Fruit fly (Drosophila melanogaster) whole organism, embryonic: ENCODE results near the gene CG9205.

ENCODE experiments used
- Blimp-1 ChIP-seq: fragments of 200-800 bp; sonication (Bioruptor generic); optimal IDR thresholded peaks from 3 replicates; lab custom pipeline; 2018; ENCODE audit warnings: missing biosample characterization, missing genetic modification characterization, mild to moderate bottlenecking, moderate library complexity, missing genetic modification reagents
- CG11560 ChIP-seq: fragments of 200-800 bp; sonication (Bioruptor generic); IDR thresholded peaks from 3 replicates; pipeline ENCODE4 v1.3.6; 2022; ENCODE audit warnings: missing biosample characterization, missing genetic modification characterization
- CG11696 ChIP-seq: fragments of 200-800 bp; sonication (Bioruptor generic); IDR thresholded peaks from 2 replicates; pipeline ENCODE4 v1.3.6; 2022; ENCODE audit warnings: missing biosample characterization, missing genetic modification characterization
- CG12236 ChIP-seq: fragments of 200-800 bp; sonication (Bioruptor generic); optimal IDR thresholded peaks from 2 replicates; lab custom pipeline; 2016; ENCODE audit warnings: missing biosample characterization, missing genetic modification characterization
- CG12769 ChIP-seq: fragments of 200-800 bp; sonication (Bioruptor generic); optimal IDR thresholded peaks from 2 replicates; lab custom pipeline; 2019; ENCODE audit warnings: missing biosample characterization, mild to moderate bottlenecking, missing genetic modification characterization, moderate library complexity
- CG13424 ChIP-seq: fragments of 200-800 bp; sonication (Bioruptor generic); optimal IDR thresholded peaks from 2 replicates; lab custom pipeline; 2019; ENCODE audit warnings: missing biosample characterization, mild to moderate bottlenecking, missing genetic modification characterization, moderate library complexity
- CG15269 ChIP-seq: fragments of 200-800 bp; sonication (Bioruptor generic); optimal IDR thresholded peaks from 2 replicates; lab custom pipeline; 2018; ENCODE audit warnings: missing biosample characterization, mild to moderate bottlenecking, missing genetic modification characterization, moderate library complexity
- CG17912 ChIP-seq: fragments of 200-800 bp; sonication (Bioruptor generic); optimal IDR thresholded peaks from 2 replicates; lab custom pipeline; 2018; ENCODE audit warnings: missing biosample characterization, mild to moderate bottlenecking, missing genetic modification characterization
- CG2120 ChIP-seq: fragments of 200-800 bp; sonication (Bioruptor generic); optimal IDR thresholded peaks from 3 replicates; lab custom pipeline; 2016; ENCODE audit warnings: missing biosample characterization, missing genetic modification characterization
- CG31224 ChIP-seq: fragments of 200-800 bp; sonication (Bioruptor generic); IDR thresholded peaks from 2 replicates; pipeline ENCODE4 v1.3.6; 2022; ENCODE audit warnings: missing biosample characterization, missing genetic modification characterization
- CG3726 ChIP-seq: fragments of 200-800 bp; sonication (Bioruptor generic); IDR thresholded peaks from 3 replicates; pipeline ENCODE4, ENCODE4 v1.3.6; 2022; ENCODE audit warnings: missing biosample characterization, missing genetic modification characterization
- CG3838 ChIP-seq: fragments of 200-800 bp; sonication (Bioruptor generic); optimal IDR thresholded peaks from 3 replicates; lab custom pipeline; 2016; ENCODE audit warnings: missing biosample characterization, missing genetic modification characterization
- CG4617 ChIP-seq: fragments of 200-800 bp; sonication (Bioruptor generic); optimal IDR thresholded peaks from 3 replicates; lab custom pipeline; 2016; ENCODE audit warnings: missing biosample characterization, missing genetic modification characterization, borderline replicate concordance
- CG6175 ChIP-seq: fragments of 200-800 bp; sonication (Bioruptor generic); IDR thresholded peaks from 3 replicates; pipeline ENCODE4 v1.3.6; 2022; ENCODE audit warnings: missing biosample characterization, missing genetic modification characterization
- CG7745 ChIP-seq: fragments of 200-800 bp; sonication (Bioruptor generic); optimal IDR thresholded peaks from 2 replicates; lab custom pipeline; 2018; ENCODE audit warnings: missing biosample characterization, mild to moderate bottlenecking, missing genetic modification characterization, moderate library complexity
- CG9437 ChIP-seq: fragments of 200-800 bp; sonication (Bioruptor generic); optimal IDR thresholded peaks from 2 replicates; lab custom pipeline; 2018; ENCODE audit warnings: missing biosample characterization, mild to moderate bottlenecking, missing genetic modification characterization
- Deaf1 ChIP-seq: fragments of 200-800 bp; optimal IDR thresholded peaks from 3 replicates; lab custom pipeline; 2019; ENCODE audit warnings: missing biosample characterization, mild to moderate bottlenecking, missing genetic modification characterization, moderate library complexity
- Doc2 ChIP-seq: fragments of 200-800 bp; sonication (Bioruptor generic); IDR thresholded peaks from 2 replicates; pipeline ENCODE4 v1.3.6; 2022; ENCODE audit warnings: missing biosample characterization, missing genetic modification characterization
- Dp ChIP-seq: fragments of 200-800 bp; sonication (Bioruptor generic); optimal IDR thresholded peaks from 2 replicates; lab custom pipeline; 2018; ENCODE audit warnings: missing biosample characterization, mild to moderate bottlenecking, missing genetic modification characterization, moderate library complexity
- E2f2 ChIP-seq: fragments of 200-800 bp; sonication (Bioruptor generic); IDR thresholded peaks from 2 replicates; pipeline ENCODE4 v1.3.6; 2022; ENCODE audit warnings: missing biosample characterization, missing genetic modification characterization
- Lim3 ChIP-seq: fragments of 200-800 bp; sonication (Bioruptor generic); IDR thresholded peaks from 2 replicates; pipeline ENCODE4 v1.3.6; 2022; ENCODE audit warnings: missing biosample characterization, missing genetic modification characterization
- Meics ChIP-seq: fragments of 200-800 bp; sonication (Bioruptor generic); optimal IDR thresholded peaks from 2 replicates; lab custom pipeline; 2017; ENCODE audit warnings: missing biosample characterization, mild to moderate bottlenecking, missing genetic modification characterization
- Rfx ChIP-seq: fragments of 200-800 bp; sonication (Bioruptor generic); IDR thresholded peaks from 2 replicates; pipeline ENCODE4 v1.3.6; 2022; ENCODE audit warnings: missing biosample characterization, missing genetic modification characterization
- Six4 ChIP-seq: fragments of 200-800 bp; sonication (Bioruptor generic); optimal IDR thresholded peaks from 2 replicates; lab custom pipeline; 2016; ENCODE audit warnings: missing biosample characterization, missing genetic modification characterization
- Sox102F ChIP-seq: fragments of 200-800 bp; sonication (Bioruptor generic); optimal IDR thresholded peaks from 2 replicates; lab custom pipeline; 2018; ENCODE audit warnings: missing biosample characterization, mild to moderate bottlenecking, missing genetic modification characterization, moderate library complexity
- TFAM ChIP-seq: fragments of 200-800 bp; sonication (Bioruptor generic); optimal IDR thresholded peaks from 2 replicates; lab custom pipeline; 2017; ENCODE audit warnings: missing biosample characterization, missing genetic modification characterization, inconsistent platforms
- Xrp1 ChIP-seq: fragments of 200-800 bp; sonication (Bioruptor generic); IDR thresholded peaks from 2 replicates; pipeline ENCODE4 v1.3.6; 2022; ENCODE audit warnings: missing biosample characterization, missing genetic modification characterization
- ci ChIP-seq: fragments of 200-800 bp; sonication (Bioruptor generic); IDR thresholded peaks from 3 replicates; pipeline ENCODE4 v1.3.6; 2022; ENCODE audit warnings: missing biosample characterization, missing genetic modification characterization
- crc ChIP-seq: fragments of 200-800 bp; sonication (Bioruptor generic); optimal IDR thresholded peaks from 2 replicates; lab custom pipeline; 2016; ENCODE audit warnings: missing biosample characterization, missing genetic modification characterization
- cwo ChIP-seq: fragments of 200-800 bp; sonication (Bioruptor generic); optimal IDR thresholded peaks from 3 replicates; lab custom pipeline; 2017; ENCODE audit warnings: missing biosample characterization, missing genetic modification characterization, mild to moderate bottlenecking, moderate library complexity, missing genetic modification reagents
- en ChIP-seq: fragments of 200-800 bp; sonication (Bioruptor generic); optimal IDR thresholded peaks from 2 replicates; lab custom pipeline; 2016; ENCODE audit warnings: missing biosample characterization, missing genetic modification characterization
- exex ChIP-seq: fragments of 200-800 bp; sonication (Bioruptor generic); optimal IDR thresholded peaks from 4 replicates; lab custom pipeline; 2018; ENCODE audit warnings: missing biosample characterization, mild to moderate bottlenecking, missing genetic modification characterization, moderate library complexity
- luna ChIP-seq: fragments of 200-800 bp; sonication (Bioruptor generic); optimal IDR thresholded peaks from 2 replicates; lab custom pipeline; 2016; ENCODE audit warnings: missing biosample characterization, missing genetic modification characterization
- mam ChIP-seq: fragments of 200-800 bp; sonication (Bioruptor generic); optimal IDR thresholded peaks from 3 replicates; lab custom pipeline; 2016; ENCODE audit warnings: missing biosample characterization, missing genetic modification characterization
- nom ChIP-seq: fragments of 200-800 bp; sonication (Bioruptor generic); optimal IDR thresholded peaks from 2 replicates; lab custom pipeline; 2017; ENCODE audit warnings: missing biosample characterization, missing genetic modification characterization, mild to moderate bottlenecking, moderate library complexity, missing genetic modification reagents
- onecut ChIP-seq: fragments of 200-800 bp; sonication (Bioruptor generic); IDR thresholded peaks from 2 replicates; pipeline ENCODE4 v1.3.6; 2022; ENCODE audit warnings: missing biosample characterization, missing genetic modification characterization
- peb ChIP-seq: fragments of 200-800 bp; sonication (Bioruptor generic); IDR thresholded peaks from 2 replicates; pipeline ENCODE4 v1.3.6; 2022; ENCODE audit warnings: missing biosample characterization, missing genetic modification characterization
- ro ChIP-seq: fragments of 200-800 bp; sonication (Bioruptor generic); IDR thresholded peaks from 2 replicates; pipeline ENCODE4 v1.3.6; 2022; ENCODE audit warnings: missing biosample characterization, missing genetic modification characterization
- sd ChIP-seq: fragments of 200-800 bp; sonication (Bioruptor generic); optimal IDR thresholded peaks from 3 replicates; lab custom pipeline; 2018; ENCODE audit warnings: missing biosample characterization, mild to moderate bottlenecking, missing genetic modification characterization, moderate library complexity
- sim ChIP-seq: fragments of 200-800 bp; sonication (Bioruptor generic); IDR thresholded peaks from 2 replicates; pipeline ENCODE4 v1.3.6; 2022; ENCODE audit warnings: missing biosample characterization, missing genetic modification characterization
- ssp ChIP-seq: fragments of 200-800 bp; sonication (Bioruptor generic); IDR thresholded peaks from 2 replicates; pipeline ENCODE4 v1.3.6; 2022; ENCODE audit warnings: missing biosample characterization, missing genetic modification characterization
- tap ChIP-seq: fragments of 200-800 bp; optimal IDR thresholded peaks from 3 replicates; lab custom pipeline; 2019; ENCODE audit warnings: missing biosample characterization, mild to moderate bottlenecking, missing genetic modification characterization, moderate library complexity
- tll ChIP-seq, 2 experiments: fragments of 200-800 bp in 1 of 2; fragments of >200 bp in 1 of 2; sonication (Bioruptor generic) in 1 of 2; optimal IDR thresholded peaks; 2 replicates each; lab custom pipeline; 2017 to 2019; ENCODE audit warnings: missing biosample characterization in 2 of 2, missing genetic modification characterization in 2 of 2, mild to moderate bottlenecking in 1 of 2, moderate library complexity in 1 of 2
- usp ChIP-seq: fragments of >200 bp; optimal IDR thresholded peaks from 2 replicates; lab custom pipeline; 2017; ENCODE audit warnings: missing biosample characterization, missing genetic modification characterization

CG9205 gene

DNA sequence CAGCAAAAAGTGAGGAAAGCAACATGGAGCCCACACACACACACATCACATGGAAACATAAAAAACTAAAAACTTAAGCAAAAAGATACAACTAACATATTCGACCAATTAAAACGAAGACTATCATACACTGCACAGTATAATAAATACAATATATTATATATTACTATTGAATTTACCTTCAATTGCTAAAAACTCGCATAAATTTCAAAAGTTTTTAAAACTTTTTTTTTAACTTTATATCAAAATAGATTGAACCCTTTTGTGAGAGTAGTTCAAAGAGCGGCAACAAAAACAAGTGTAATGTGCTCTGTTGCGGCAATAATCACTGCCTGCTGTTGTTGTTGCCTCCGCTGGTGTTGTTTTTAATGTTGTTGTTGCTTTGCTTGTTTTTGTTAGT is 29.9 kb downstream of the CG9205 start (continued):
- TF ChIP-seq CG3838 (GFP tag; lab: Kevin White, UChicago) (no peak), luna (GFP tag; lab: Kevin White, UChicago) (no peak), cwo (GFP tag; lab: Kevin White, UChicago) (no peak), Meics (GFP tag; lab: Kevin White, UChicago) (no peak), CG7745 (no peak), crc (GFP tag; lab: Kevin White, UChicago) (no peak), Dp (no peak), CG12769 (tag; lab: Kevin White, UChicago) (no peak), onecut (GFP tag; lab: Robert Waterston, UW) (no peak), Xrp1 (GFP tag; lab: Robert Waterston, UW) (no peak), CG4617 (GFP tag; lab: Kevin White, UChicago) (no peak), CG15269 (tag; lab: Kevin White, UChicago) (peak; percentile 12), TFAM (GFP tag; lab: Kevin White, UChicago) (no peak), tap (tag; lab: Kevin White, UChicago) (no peak), ci (GFP tag; lab: Robert Waterston, UW) (no peak), Doc2 (GFP tag; lab: Robert Waterston, UW) (no peak), usp (GFP tag; lab: Kevin White, UChicago) (no peak), CG12236 (GFP tag; lab: Kevin White, UChicago) (no peak), Deaf1 (tag; lab: Kevin White, UChicago) (no peak), ro (no peak), mam (GFP tag; lab: Kevin White, UChicago) (no peak), CG2120 (GFP tag; lab: Kevin White, UChicago) (no peak), CG6175 (GFP tag; lab: Robert Waterston, UW) (no peak), tll (GFP tag; optimal IDR thresholded peaks at IDR 0.05; lab: Kevin White, UChicago) (no peak), Rfx (GFP tag; lab: Robert Waterston, UW) (no peak), Sox102F (GFP tag; lab: Kevin White, UChicago) (peak; percentile 27), sim (GFP tag; lab: Robert Waterston, UW) (no peak), sd (tag; lab: Kevin White, UChicago) (no peak), exex (tag; lab: Kevin White, UChicago) (no peak), CG17912 (GFP tag; lab: Kevin White, UChicago) (no peak), en (GFP tag; lab: Kevin White, UChicago) (no peak), CG11696 (GFP tag; lab: Robert Waterston, UW) (no peak), E2f2 (GFP tag; lab: Robert Waterston, UW) (no peak)

DNA sequence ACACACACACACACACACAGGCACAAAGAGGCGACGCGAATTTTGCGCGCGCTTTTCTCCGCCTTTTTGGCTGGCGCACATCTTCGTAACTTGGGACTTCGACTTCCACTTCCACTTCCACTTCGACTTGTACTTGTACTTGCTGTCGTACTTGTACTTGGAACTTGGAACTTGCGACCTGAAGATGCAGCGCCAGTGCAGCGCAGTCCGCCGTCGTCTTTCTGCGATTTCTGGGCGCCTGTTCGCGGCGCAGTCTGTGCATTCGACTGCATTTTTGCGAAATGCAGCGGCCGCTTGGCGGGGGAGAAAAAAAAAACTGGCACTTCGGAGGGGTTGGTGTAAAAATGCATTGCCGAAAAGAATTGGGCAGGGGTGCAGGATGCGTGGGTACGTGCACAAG is 42.5 kb downstream of the CG9205 start:
- no peak for TF ChIP-seq Lim3 (GFP tag; lab: Robert Waterston, UW)
- no peak for TF ChIP-seq Six4 (GFP tag; lab: Kevin White, UChicago)
- TF ChIP-seq CG11560 (tag; lab: Robert Waterston, UW), result 0 out of 3 replicates have a peak, but pooled peaks have one; percentile 47
- TF ChIP-seq Blimp-1, result no peak
- TF ChIP-seq nom, result peak; percentile 14
- TF ChIP-seq ssp (GFP tag; lab: Robert Waterston, UW), result 0 out of 2 replicates have a peak, but pooled peaks have one; percentile 4
- no peak for TF ChIP-seq CG9437 (GFP tag; lab: Kevin White, UChicago)
- no peak for TF ChIP-seq CG2120 (GFP tag; lab: Kevin White, UChicago)
- no peak for TF ChIP-seq CG31224 (GFP tag; lab: Robert Waterston, UW)
- TF ChIP-seq CG3726, result no peak
- no peak for TF ChIP-seq CG13424 (tag; lab: Kevin White, UChicago)
- no peak for TF ChIP-seq peb (GFP tag; lab: Robert Waterston, UW)
